Fruit fly (Drosophila melanogaster) whole organism: Measurements from ENCODE around the gene CG33493.

Source experiments
- CG8478 ChIP-seq: fragments of >200 bp; optimal IDR thresholded peaks from 2 replicates; lab custom pipeline; 2018; ENCODE audit warnings: inconsistent platforms
- Dll ChIP-seq: fragments of >200 bp; optimal IDR thresholded peaks from 2 replicates; lab custom pipeline; 2017
- EcR ChIP-seq, 2 experiments: fragments of >200 bp; optimal IDR thresholded peaks; 2 replicates each; lab custom pipeline; 2017; ENCODE audit warnings: missing biosample characterization in 2 of 2, missing genetic modification characterization in 2 of 2, missing genetic modification reagents in 2 of 2
- pan ChIP-seq: fragments of >200 bp; optimal IDR thresholded peaks from 2 replicates; lab custom pipeline; 2017
- psq ChIP-seq: fragments of >200 bp; optimal IDR thresholded peaks from 2 replicates; lab custom pipeline; 2017
- usp ChIP-seq: fragments of >200 bp; optimal IDR thresholded peaks from 2 replicates; lab custom pipeline; 2017; ENCODE audit warnings: missing biosample characterization, missing genetic modification characterization, mixed read lengths

DNA sequence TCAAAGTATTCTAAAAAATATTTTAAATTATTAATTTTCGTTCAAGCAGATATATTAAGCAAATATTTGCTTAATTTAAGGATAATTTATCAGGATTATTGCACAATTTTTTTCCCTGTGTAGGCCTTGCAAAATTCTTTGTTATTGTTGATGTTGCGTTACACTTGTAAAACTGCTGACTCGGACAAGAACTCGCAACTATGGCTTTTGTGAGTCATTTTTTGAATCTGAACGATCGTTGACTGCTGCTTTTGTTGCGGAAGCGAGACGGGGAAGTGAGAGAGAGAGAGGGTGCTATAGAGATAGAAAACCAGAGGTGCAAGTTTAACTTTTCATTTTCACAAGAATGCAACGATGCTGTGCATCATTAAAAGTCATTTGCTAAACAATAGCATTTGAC, 40.5 kb downstream of the CG33493 start:
- no peak for TF ChIP-seq CG8478
- TF ChIP-seq EcR (GFP tag; optimal IDR thresholded peaks at IDR 0.05; lab: Kevin White, UChicago) = no peak
- TF ChIP-seq psq (lab: Kevin White, UChicago) = no peak
- TF ChIP-seq usp = no peak
- no peak for TF ChIP-seq Dll (lab: Kevin White, UChicago)
- no peak for TF ChIP-seq pan (lab: Kevin White, UChicago)
